Fruit fly (Drosophila melanogaster) whole organism, larva: ENCODE data around the gene CG10011.

Experiments used
- noc ChIP-seq: fragments of 200-800 bp; sonication (Bioruptor generic); optimal IDR thresholded peaks from 3 replicates; lab custom pipeline; 2019; ENCODE audit warnings: missing biosample characterization, mild to moderate bottlenecking, missing genetic modification characterization, moderate library complexity

CG10011 gene

DNA sequence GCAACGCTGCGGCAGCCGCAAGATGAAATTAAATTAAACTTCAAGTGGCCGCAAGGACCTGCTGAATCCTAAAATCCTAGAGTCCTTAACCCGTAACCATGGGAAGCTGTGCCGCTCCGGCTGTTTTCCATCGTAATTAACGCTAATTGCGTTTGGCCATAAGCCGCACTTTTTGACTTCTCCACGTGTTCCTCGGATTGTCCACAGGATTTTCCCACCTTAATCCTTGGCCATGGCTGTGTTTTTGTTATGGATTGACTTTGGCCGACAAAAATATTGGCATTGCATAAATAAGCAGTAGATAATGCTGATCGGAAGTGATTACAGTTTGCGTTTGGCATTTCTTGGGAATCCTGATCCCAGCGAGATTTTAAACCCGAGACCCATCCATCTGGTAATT, 38.5 kb downstream of the CG10011 start:
- no peak for TF ChIP-seq noc (tag; lab: Kevin White, UChicago)

DNA sequence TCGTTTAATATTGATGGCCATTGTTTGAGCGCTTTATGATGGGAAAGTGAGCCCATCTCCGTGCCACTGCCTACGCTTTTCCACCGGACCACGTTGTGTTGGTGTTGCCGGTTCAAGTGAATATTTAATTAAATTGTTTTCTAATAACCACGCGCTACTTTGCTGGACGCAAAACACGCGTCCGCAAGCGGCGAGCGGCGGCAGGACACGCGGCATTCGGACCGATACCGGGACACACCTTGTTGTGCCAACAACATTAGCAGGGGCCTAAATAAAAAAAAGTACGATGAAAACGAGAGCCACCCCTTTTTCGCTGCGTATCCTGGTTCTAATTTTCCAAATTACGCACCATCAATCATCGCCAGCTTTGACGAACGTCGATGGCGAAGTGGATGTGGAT, 39.0 kb downstream of the CG10011 start:
- TF ChIP-seq noc (tag; lab: Kevin White, UChicago), result no peak

DNA sequence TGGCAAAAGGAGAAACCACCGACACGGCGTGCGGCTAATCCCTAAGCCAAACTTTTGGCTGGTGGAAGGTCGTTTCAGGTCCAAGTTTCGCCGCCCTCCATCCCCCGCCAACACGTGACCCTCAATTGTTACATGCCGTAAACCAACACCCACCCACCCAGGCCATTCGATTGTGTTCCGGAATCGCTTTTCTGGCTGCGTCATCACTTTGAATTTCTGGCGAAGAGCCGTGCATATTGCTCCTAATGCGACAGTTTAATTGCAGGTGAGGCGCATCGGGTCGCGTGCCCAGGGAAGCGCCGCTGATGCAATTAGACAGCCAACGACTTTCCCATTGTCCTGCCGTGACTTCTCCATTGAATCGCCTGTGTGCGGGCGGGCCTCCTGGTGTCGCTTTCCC, 40.0 kb downstream of the CG10011 start:
- no peak for TF ChIP-seq noc (tag; lab: Kevin White, UChicago)

DNA sequence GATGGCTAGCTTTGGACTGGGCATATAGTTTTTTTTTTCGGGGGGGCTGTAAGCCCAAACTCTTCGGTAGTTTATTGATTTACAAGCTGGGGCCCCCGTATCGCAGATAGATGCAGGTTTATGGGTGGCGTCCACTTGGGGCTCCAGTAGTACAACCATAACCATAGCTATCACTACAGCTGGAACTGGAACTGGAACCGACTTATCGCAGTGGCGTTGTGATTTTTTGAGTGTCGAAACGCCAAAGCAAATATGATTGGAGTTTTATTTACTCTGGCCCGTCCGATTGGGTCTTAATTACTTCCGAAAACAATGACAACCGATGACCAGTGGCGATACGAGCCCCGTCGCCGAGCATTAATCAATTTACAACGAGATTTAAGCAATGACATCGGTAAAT, 44.4 kb downstream of the CG10011 start:
- TF ChIP-seq noc (tag; lab: Kevin White, UChicago), result no peak

DNA sequence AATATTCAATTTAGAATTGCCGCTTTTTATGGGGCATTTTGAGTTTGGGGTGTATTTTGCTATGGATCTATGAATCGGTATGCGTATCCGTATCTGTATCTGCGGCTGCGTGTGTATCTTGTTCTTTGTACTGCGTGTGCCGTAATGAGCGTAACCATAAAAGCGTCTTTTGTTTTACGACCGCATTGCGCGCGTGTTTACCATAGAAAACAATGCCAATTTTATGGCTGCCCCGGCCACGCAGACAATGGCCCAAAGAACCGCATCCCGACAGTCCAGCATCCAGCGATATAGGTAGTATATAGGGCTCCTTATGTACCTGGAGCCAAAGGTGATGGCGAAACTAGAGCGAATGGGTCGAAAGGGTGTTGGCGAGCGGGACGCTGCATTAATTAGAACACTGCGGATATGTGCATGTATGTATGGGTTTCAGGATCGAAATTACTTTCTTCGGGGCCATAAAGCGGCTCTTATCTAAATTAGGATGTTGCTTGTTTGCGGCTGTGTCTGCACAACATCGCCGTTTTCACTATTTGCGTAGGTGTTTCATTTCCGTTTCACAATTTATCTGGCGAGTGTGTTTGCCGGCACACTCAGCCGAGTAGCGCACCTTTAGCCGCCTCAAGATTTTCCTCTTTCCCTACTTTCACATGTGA, 46.4 kb downstream of the CG10011 start:
- TF ChIP-seq noc (tag; lab: Kevin White, UChicago), result no peak

DNA sequence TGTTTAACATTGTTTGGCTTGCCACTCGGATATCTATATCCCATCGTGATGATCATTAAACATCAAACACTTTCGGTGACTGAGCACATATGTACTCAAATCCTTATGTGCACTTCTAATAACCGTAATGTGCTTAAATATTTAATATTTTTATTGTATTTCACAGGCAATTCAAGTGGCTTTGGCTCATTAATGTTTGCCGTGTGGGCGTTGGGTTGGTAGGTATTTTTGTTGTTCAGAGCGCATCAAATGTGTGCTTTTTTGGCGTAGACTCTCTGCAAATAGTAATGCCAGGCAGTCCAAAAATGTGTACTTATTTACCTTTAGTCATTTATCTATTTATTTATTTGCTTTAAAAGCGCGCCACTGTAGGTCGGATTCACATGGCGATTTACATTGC, 48.0 kb downstream of the CG10011 start:
- peak; percentile 66 for TF ChIP-seq noc (tag; lab: Kevin White, UChicago)

DNA sequence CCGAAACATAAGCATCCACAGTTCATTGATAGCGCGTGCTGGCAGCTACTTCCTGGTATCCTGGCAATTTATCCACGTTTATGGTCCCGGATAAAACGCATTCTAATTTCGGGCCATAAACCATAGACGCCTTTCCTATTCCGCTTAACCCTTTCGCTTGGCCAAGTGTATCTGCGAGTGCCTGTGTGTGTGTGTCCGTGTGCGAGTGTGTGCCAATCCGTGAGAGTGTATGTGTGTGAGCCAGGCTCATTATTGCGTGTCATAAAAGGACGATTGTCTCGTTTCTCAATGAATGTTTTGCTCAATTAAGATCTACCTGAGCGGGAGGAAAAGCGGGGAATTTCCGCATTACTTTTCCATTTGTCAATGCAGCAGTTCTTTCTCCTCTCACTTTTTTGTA, 48.7 kb downstream of the CG10011 start:
- no peak for TF ChIP-seq noc (tag; lab: Kevin White, UChicago)

DNA sequence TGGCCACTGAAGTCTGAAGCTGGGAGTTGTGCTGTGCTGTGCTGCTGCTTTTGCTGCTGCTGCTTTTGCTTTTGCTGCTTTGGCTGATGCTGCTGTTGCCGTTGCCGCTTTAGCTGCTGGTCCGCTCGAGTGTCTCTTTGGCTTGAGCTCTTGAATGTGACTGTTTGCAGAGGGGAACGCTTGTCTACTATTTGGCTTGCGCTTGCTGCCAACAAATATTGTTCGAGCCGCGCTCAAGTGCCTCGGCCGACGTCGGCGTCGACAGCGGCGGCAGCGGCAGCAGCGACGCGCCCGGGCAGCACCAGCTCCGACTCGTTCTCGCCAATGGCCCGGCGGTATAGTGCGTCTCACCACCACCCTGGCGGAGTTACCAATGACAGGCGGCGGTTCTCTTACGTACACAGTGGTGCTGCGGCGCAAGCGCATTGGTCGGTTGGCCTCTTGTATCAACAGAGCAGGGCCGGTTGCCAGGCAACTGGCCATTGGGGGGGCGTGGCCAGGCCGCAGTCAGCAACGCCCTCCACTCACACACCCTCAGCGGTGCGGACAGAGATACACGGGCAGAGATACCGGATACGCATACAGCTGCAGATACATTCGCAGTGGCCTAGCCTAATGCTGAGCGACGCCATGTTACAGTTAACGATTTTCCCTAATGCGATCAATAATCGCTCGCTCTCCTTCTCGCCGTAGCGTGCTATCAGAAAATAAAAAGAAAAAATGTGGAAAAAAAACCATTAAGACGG, 49.6 kb downstream of the CG10011 start, which contains the start of gene fkh:
fkh (minus strand) TSS at position 189 of the 746 bp plus-strand sequence.
- TF ChIP-seq noc (tag; lab: Kevin White, UChicago), result peak; percentile 85

DNA sequence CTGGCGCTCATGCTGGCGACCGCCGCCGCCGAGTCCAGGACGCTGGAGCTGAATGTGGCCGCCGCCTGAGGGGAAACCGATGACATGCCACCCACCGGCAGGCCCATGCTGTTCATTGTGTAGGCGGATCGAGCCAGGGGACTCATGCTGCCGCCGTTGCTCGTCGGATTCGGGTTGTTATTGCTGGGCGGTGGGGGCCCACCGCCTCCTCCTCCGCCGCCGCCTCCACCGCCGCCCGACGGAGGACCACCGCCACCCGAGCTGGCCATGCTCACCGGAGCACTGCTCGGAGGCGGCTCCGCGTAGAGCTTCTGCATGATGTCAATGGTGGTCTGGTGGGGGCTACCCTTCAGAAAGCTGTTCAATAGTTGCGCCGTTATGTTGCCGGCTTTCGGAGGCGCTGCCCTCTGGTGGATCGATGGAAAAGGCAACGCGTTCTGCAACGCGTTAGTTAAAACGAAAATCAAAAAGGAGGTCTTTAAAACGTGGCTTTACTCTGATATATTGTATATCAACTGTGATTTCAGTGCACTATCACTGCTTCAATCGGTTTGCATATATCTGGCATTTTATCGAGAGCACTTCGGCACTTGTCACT, 50.6 kb downstream of the CG10011 start:
- no peak for TF ChIP-seq noc (tag; lab: Kevin White, UChicago)

DNA sequence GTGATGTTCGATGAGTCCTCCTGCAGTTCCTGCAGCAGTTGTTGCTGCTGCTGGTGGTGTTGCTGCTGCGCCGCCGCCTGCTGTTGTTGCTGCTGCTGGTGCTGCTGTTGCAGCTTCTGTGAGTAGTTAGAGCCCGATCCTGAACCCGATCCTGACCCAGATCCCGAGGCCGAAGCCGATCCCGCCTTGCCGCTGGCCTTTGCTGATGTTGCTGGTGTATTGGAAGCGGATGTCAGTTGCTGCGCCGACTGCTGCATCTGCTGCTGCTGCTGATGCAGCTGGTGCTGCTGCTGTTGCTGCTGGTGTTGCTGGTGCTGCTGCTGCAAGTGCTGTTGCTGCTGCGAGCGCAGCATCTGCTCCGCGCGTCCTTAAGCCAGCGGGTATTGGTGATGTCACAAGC, 52.3 kb downstream of the CG10011 start:
- no peak for TF ChIP-seq noc (tag; lab: Kevin White, UChicago)

DNA sequence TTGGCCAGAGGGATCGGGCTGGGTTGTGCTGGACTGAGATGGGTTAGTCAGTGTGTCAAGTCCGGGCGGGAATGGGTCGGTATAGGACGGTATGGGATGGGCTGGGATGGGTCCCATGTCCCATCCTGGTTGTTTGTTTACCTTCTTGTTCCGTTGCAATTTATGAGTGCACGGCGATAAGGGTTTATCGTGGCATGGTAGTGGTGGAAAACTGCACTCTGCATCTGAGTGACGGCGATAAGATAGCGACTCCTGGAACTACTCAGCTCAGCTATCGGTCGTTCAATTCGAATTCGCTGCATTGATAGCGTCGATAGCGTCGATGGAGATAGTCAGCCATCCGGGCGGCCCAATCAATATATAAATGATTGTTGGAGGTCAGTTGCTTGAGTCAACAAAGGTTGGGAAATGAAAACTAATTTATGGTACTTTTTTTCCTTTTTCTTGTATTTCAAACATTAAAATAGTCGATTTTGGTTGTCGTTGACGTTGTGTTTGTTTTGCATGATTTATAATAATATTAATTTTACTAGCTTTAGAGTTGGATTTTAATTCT, 54.3 kb downstream of the CG10011 start:
- TF ChIP-seq noc (tag; lab: Kevin White, UChicago), result no peak

DNA sequence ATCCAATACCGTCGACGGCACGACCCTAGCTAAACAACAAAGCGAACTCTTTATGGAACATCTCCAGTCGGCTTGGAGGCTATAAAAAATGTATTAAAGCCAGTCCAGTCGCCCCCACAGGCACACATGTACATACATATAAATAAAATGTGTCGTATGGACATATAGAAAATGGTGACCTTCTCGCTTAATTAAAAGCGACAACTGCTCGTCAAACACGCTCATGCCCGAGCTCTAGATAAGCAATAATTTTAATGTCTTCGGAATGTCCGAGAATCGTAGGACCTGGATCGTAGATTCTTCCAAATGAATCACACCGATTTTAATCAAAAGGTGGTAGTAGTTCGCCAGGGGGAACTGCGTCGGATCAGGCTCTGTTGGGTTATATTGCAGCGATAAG, 54.9 kb downstream of the CG10011 start:
- TF ChIP-seq noc (tag; lab: Kevin White, UChicago), result no peak

DNA sequence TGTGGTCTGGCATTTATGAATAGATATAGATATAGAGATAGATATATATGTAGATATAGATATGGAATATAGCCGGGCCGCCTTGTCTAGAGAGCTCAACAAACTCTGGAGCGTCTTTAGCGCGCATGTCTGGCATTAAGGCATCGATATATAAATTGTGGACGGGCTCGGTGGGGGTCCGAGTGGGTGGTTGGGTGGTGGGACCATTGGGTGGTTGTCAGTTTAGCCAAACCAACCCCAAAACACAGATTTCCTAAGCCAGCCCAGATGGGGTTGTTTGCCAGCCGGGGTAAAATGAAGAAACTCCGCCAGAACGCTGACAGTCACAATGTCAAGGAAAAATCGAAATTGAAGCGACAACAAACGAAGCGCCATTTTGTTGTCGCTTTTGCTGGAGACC, 55.4 kb downstream of the CG10011 start:
- TF ChIP-seq noc (tag; lab: Kevin White, UChicago), result no peak

DNA sequence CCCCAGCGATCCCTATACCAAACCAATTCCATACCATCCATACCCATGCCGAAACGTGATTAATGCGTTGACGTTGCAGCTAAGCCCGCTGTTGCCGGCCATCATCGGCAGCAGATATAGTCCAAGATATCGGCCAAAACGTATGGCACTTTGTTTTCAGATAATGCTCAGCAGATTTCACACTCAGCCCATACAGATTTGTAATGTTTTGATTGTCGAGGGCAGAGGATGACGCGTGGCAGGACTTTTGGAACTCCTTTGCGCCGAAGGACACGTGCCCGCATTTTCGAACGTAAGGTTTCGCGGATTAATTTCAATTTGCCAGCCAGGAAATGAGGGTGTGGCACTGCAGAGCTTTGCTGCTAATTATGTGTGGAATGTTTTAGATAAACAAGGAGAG, 58.1 kb downstream of the CG10011 start:
- no peak for TF ChIP-seq noc (tag; lab: Kevin White, UChicago)

DNA sequence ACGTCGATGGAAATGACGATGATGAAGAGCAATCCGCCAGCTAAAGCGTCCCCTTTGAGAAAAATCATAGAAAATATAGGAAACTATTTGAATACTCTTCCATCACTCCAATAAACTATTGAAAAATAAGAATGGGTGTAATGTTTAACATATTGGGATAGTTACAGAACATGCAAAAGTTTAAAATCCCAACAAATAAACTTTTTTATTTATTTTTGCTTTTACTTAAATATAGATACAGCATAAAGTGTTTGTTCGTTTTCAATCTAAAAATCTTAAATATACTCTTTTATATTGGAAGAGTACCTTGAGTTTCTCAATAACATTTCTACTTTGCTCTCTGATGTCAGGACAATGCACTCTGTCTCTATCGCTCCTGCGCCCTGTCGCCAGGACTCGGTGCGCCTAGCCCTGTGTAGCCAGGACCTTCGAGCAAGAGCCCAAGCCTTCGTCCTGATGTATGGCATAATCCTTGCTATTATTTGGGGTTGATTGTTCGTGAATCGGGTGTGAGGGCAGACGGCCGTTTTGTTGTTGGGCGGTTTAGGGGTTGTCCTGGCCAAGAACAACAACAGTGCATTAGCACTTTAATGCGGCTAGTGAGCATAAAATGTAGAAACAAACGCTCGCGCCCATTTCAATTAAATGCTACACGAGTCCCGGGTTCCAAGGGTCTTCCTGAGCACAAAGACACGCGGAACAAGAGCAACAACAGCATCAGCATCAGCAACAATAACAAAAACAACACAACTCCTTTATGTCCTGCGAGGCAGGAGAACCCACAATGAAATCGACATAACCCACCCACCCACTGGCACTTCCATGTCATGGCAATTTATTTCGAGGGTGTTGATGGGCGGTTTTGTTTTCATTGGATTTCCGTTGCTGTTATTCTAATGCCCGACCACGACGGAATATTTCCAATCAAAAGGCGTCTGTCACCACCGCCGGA, 61.9 kb downstream of the CG10011 start:
- TF ChIP-seq noc (tag; lab: Kevin White, UChicago), result no peak
